Fruit fly (Drosophila melanogaster) whole organism, adult: Measurements from ENCODE around the gene Msr-110.

ENCODE experiments used
- CG11617 ChIP-seq: fragments of 200-800 bp; sonication (Bioruptor generic); optimal IDR thresholded peaks from 2 replicates; lab custom pipeline; 2017; ENCODE audit warnings: mild to moderate bottlenecking, missing biosample characterization, missing genetic modification reagents, missing genetic modification characterization
- CG12768 ChIP-seq: fragments of 200-800 bp; sonication (Bioruptor generic); optimal IDR thresholded peaks from 2 replicates; lab custom pipeline; 2017; ENCODE audit warnings: missing biosample characterization, missing genetic modification characterization, mild to moderate bottlenecking, moderate library complexity, missing genetic modification reagents
- CG14711 ChIP-seq: fragments of 200-800 bp; sonication (Bioruptor generic); optimal IDR thresholded peaks from 2 replicates; lab custom pipeline; 2018; ENCODE audit warnings: missing biosample characterization, mild to moderate bottlenecking, missing genetic modification characterization, moderate library complexity
- CG1620 ChIP-seq: fragments of 200-800 bp; sonication (Bioruptor generic); optimal IDR thresholded peaks from 2 replicates; lab custom pipeline; 2016; ENCODE audit warnings: missing biosample characterization, missing genetic modification characterization
- CG33017 ChIP-seq: fragments of 200-800 bp; sonication (Bioruptor generic); optimal IDR thresholded peaks from 2 replicates; lab custom pipeline; 2018; ENCODE audit warnings: missing biosample characterization, mild to moderate bottlenecking, missing genetic modification characterization, moderate library complexity
- CG5204 ChIP-seq: fragments of 200-800 bp; sonication (Bioruptor generic); optimal IDR thresholded peaks from 2 replicates; lab custom pipeline; 2016; ENCODE audit warnings: missing biosample characterization, missing genetic modification characterization
- CG7045 ChIP-seq: fragments of 200-800 bp; sonication (Bioruptor generic); optimal IDR thresholded peaks from 2 replicates; lab custom pipeline; 2017; ENCODE audit warnings: missing biosample characterization, mild to moderate bottlenecking, missing genetic modification characterization
- CG7101 ChIP-seq: fragments of 200-800 bp; sonication (Bioruptor generic); optimal IDR thresholded peaks from 2 replicates; lab custom pipeline; 2018; ENCODE audit warnings: missing biosample characterization, mild to moderate bottlenecking, missing genetic modification characterization, moderate library complexity
- Clk ChIP-seq: fragments of 200-800 bp; sonication (Bioruptor generic); optimal IDR thresholded peaks from 2 replicates; lab custom pipeline; 2017; ENCODE audit warnings: missing biosample characterization, missing genetic modification characterization
- Crg-1 ChIP-seq: fragments of 200-800 bp; sonication (Bioruptor generic); optimal IDR thresholded peaks from 2 replicates; lab custom pipeline; 2016; ENCODE audit warnings: missing biosample characterization, missing genetic modification characterization
- Hr96 ChIP-seq: fragments of 200-800 bp; sonication (Bioruptor generic); optimal IDR thresholded peaks from 2 replicates; lab custom pipeline; 2016; ENCODE audit warnings: missing biosample characterization, missing genetic modification characterization
- Mnt ChIP-seq: fragments of 200-800 bp; sonication (Bioruptor generic); optimal IDR thresholded peaks from 2 replicates; lab custom pipeline; 2016; ENCODE audit warnings: missing biosample characterization, mild to moderate bottlenecking, missing genetic modification characterization
- bab1 ChIP-seq: fragments of 200-800 bp; sonication (Bioruptor generic); optimal IDR thresholded peaks from 3 replicates; lab custom pipeline; 2019; ENCODE audit warnings: missing biosample characterization, mild to moderate bottlenecking, missing genetic modification characterization, moderate library complexity
- cic ChIP-seq: fragments of 200-800 bp; sonication (Bioruptor generic); optimal IDR thresholded peaks from 2 replicates; lab custom pipeline; 2017; ENCODE audit warnings: missing biosample characterization, mild to moderate bottlenecking, missing genetic modification characterization, moderate library complexity
- cnc ChIP-seq, 2 experiments: fragments of >200 bp; optimal IDR thresholded peaks; 2 replicates each; lab custom pipeline; 2017
- kay ChIP-seq: fragments of 200-800 bp; sonication (Bioruptor generic); peaks from one replicate; lab custom pipeline; 2016; ENCODE audit warnings: missing biosample characterization, missing genetic modification characterization, borderline replicate concordance
- ovo ChIP-seq: fragments of 200-800 bp; sonication (Bioruptor generic); optimal IDR thresholded peaks from 2 replicates; lab custom pipeline; 2016; ENCODE audit warnings: missing biosample characterization, missing genetic modification characterization
- pad ChIP-seq: fragments of 200-800 bp; sonication (Bioruptor generic); optimal IDR thresholded peaks from 3 replicates; lab custom pipeline; 2017; ENCODE audit warnings: missing biosample characterization, missing genetic modification characterization, mild to moderate bottlenecking, moderate library complexity, missing genetic modification reagents
- tj ChIP-seq: fragments of 200-800 bp; sonication (Bioruptor generic); optimal IDR thresholded peaks from 3 replicates; lab custom pipeline; 2017; ENCODE audit warnings: missing biosample characterization, mild to moderate bottlenecking, missing genetic modification characterization, moderate library complexity
- toe ChIP-seq: fragments of 200-800 bp; sonication (Bioruptor generic); optimal IDR thresholded peaks from 2 replicates; lab custom pipeline; 2016; ENCODE audit warnings: missing biosample characterization, missing genetic modification characterization

The Msr-110 gene

DNA sequence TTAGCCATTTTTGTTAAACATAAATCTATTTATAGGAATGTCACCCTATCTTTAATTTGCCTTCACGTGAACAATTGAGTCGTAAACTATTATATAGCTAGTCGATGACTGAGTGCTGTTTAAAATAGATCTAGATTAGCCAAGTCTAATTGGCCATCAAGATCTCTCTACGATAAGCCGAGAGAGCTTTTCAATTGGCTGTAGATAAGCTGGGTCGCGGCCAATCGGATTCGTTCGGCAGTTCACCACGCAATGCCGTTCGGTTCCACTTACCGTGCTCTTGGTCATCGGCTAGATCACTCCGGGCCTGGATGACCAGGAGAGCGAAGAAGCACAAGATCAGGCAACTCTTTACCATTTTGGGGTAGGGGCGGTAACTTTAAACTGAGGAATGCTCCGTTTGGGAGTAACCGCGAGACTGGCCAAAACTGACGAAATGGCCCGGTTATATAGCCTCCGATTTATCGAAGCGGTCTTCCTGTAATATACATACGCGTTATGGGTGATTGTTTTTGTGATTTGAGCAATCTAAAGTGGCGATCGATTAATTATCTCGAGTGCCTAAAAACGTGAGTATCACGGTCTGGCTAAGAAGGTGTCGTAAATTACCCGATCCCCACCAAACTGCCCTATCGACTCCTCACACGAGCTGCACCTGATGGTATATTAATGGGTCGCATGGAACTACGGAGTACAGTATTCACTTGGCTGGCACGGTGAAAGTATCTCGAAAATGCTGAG, 17.9 kb upstream of the Msr-110 start, which contains the start of the genes Alp10 and Alp9:
Gene Alp10 (minus strand): TSS at position 420 of the 741 bp plus-strand sequence.
Gene Alp9 (plus strand): TSS at position 690 of the 741 bp plus-strand sequence.
- TF ChIP-seq kay (peak; percentile 47), CG7045 (GFP tag; lab: Kevin White, UChicago) (no peak), CG14711 (tag; lab: Kevin White, UChicago) (no peak), pad (GFP tag; lab: Kevin White, UChicago) (no peak), CG1620 (GFP tag; lab: Kevin White, UChicago) (no peak), toe (no peak), Hr96 (GFP tag; lab: Kevin White, UChicago) (no peak)

DNA sequence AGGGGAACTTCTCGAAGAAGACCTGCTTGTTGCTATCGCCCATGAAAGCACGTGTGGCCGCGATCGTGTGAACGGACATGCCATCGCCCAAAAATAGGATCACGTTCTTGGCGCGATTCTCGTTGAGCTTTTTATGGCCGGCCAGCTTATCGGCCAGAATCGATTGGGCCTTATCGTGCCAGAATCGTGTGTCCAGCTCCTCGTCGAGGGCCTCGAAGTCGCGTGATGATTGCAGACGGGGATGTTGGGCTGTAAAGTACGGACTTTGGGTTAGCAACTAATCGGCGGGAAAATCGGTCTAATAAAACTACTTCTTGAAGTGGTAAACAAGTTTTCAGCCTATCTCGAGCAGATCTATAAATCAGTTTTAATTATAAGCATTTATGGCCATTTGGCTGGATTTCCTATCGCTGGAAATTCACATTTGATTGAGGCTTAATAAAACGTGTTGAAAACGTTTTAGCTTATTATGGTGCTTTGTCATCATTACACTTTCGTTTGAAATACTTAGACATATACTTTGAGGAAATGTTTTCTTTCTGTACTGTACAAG, 17.1 kb upstream of the Msr-110 start:
- TF ChIP-seq CG5204 (GFP tag; lab: Kevin White, UChicago) (no peak), CG14711 (tag; lab: Kevin White, UChicago) (no peak), toe (no peak), CG33017 (no peak), kay (no peak), CG7101 (tag; lab: Kevin White, UChicago) (no peak)

DNA sequence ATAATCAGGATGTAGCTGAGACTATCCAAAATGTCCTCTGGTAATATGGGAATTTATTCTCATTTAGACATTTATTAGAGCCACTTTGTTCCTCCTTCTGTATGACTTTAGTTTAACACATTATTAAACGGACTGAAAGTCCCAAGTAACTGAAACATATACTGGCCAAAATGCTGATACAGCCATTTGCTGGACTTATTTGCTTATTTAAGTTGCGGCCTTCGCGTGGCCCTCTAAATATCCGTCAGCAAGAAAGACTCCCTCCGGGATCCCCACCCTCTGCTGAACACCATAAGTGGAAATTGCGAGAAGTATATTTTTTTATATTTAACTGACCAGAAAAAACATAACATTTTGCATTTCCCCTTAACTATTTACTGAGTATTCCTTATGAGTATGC, 15.3 kb upstream of the Msr-110 start, which contains the start of gene spo:
Gene spo (minus strand): TSS at position 135 of the 400 bp plus-strand sequence.
- TF ChIP-seq Crg-1 (GFP tag; lab: Kevin White, UChicago) (no peak), tj (GFP tag; lab: Kevin White, UChicago) (peak; percentile 91)

- TF ChIP-seq Crg-1 (GFP tag; lab: Kevin White, UChicago) (peak; percentile 67), kay (no peak), CG1620 (GFP tag; lab: Kevin White, UChicago) (peak; percentile 82), cic (no peak), Mnt (GFP tag; lab: Kevin White, UChicago) (peak; percentile 67), CG14711 (tag; lab: Kevin White, UChicago) (peak; percentile 75), CG7101 (tag; lab: Kevin White, UChicago) (peak; percentile 77), pad (GFP tag; lab: Kevin White, UChicago) (peak; percentile 63), CG11617 (peak; percentile 51), Hr96 (GFP tag; lab: Kevin White, UChicago) (peak; percentile 79), cnc (optimal IDR thresholded peaks at IDR 0.05; lab: Kevin White, UChicago) (no peak), CG33017 (peak; percentile 53), Clk (GFP tag; lab: Kevin White, UChicago) (peak; percentile 71), CG7045 (GFP tag; lab: Kevin White, UChicago) (peak; percentile 75), tj (GFP tag; lab: Kevin White, UChicago) (peak; percentile 47), toe (peak; percentile 91), ovo (peak; percentile 67), CG5204 (GFP tag; lab: Kevin White, UChicago) (peak; percentile 83), CG12768 (peak; percentile 69), bab1 (peak; percentile 85)
These were observed 6.2 kb upstream of the Msr-110 start for dm6 chr3L:5583295-5583707.

- no peak for TF ChIP-seq CG11617
- no peak for TF ChIP-seq toe
- no peak for TF ChIP-seq Crg-1 (GFP tag; lab: Kevin White, UChicago)
- no peak for TF ChIP-seq CG12768
- no peak for TF ChIP-seq CG7101 (tag; lab: Kevin White, UChicago)
- no peak for TF ChIP-seq tj (GFP tag; lab: Kevin White, UChicago)
- TF ChIP-seq CG5204 (GFP tag; lab: Kevin White, UChicago) = no peak
- no peak for TF ChIP-seq CG1620 (GFP tag; lab: Kevin White, UChicago)
- no peak for TF ChIP-seq kay
- TF ChIP-seq Hr96 (GFP tag; lab: Kevin White, UChicago) = no peak
- TF ChIP-seq Mnt (GFP tag; lab: Kevin White, UChicago) = no peak
These were observed 4.4 kb upstream of the Msr-110 start for dm6 chr3L:5581542-5581941.

- TF ChIP-seq toe = no peak
- no peak for TF ChIP-seq CG7045 (GFP tag; lab: Kevin White, UChicago)
- TF ChIP-seq kay = peak; percentile 22
- no peak for TF ChIP-seq CG7101 (tag; lab: Kevin White, UChicago)
- no peak for TF ChIP-seq cnc (optimal IDR thresholded peaks at IDR 0.05; lab: Kevin White, UChicago)
These were observed 3.5 kb upstream of the Msr-110 start for dm6 chr3L:5580490-5581116.

dm6 chr3L:5579762-5580161, 2.6 kb upstream of the Msr-110 start:
- TF ChIP-seq CG7045 (GFP tag; lab: Kevin White, UChicago) (no peak), ovo (no peak), tj (GFP tag; lab: Kevin White, UChicago) (no peak), Hr96 (GFP tag; lab: Kevin White, UChicago) (no peak), pad (GFP tag; lab: Kevin White, UChicago) (no peak), Clk (GFP tag; lab: Kevin White, UChicago) (no peak), cnc (optimal IDR thresholded peaks at IDR 0.05; lab: Kevin White, UChicago) (no peak), bab1 (no peak), CG12768 (no peak), kay (no peak), CG7101 (tag; lab: Kevin White, UChicago) (no peak), CG1620 (GFP tag; lab: Kevin White, UChicago) (no peak), toe (no peak), Crg-1 (GFP tag; lab: Kevin White, UChicago) (no peak), Mnt (GFP tag; lab: Kevin White, UChicago) (no peak)
